Worm (Caenorhabditis elegans) whole organism, mixed stage, embryonic: ENCODE data around the gene hgrs-1.
A peak's percentile ranks its signal among the peaks of the same experiment; 100 is the strongest.

ENCODE experiments used
- M03D4.4 ChIP-seq: sonication (generic microtip); optimal IDR thresholded peaks from 2 replicates; lab custom pipeline; 2017; ENCODE audit warnings: mild to moderate bottlenecking, missing genetic modification characterization, missing compliant biosample characterization
- bed-3 ChIP-seq: fragments of 200-800 bp; sonication (Bioruptor generic); optimal IDR thresholded peaks from 3 replicates; lab custom pipeline; 2018; ENCODE audit warnings: mild to moderate bottlenecking, missing genetic modification characterization, moderate library complexity, missing compliant biosample characterization
- blmp-1 ChIP-seq: fragments of 150-350 bp; optimal IDR thresholded peaks from 2 replicates; lab custom pipeline; 2014; ENCODE audit warnings: missing biosample characterization, missing genetic modification characterization
- ceh-43 ChIP-seq: fragments of 200-800 bp; sonication (Bioruptor generic); optimal IDR thresholded peaks from 2 replicates; lab custom pipeline; 2018; ENCODE audit warnings: mild to moderate bottlenecking, missing genetic modification characterization, moderate library complexity, missing compliant biosample characterization
- ceh-83 ChIP-seq: fragments of 200-800 bp; sonication (Bioruptor generic); optimal IDR thresholded peaks from 2 replicates; lab custom pipeline; 2018; ENCODE audit warnings: mild to moderate bottlenecking, missing genetic modification characterization, missing compliant biosample characterization
- ces-1 ChIP-seq: fragments of 150-350 bp; optimal IDR thresholded peaks from 2 replicates; lab custom pipeline; 2014; ENCODE audit warnings: missing biosample characterization, missing genetic modification reagents, missing genetic modification characterization
- cnd-1 ChIP-seq: fragments of 200-800 bp; sonication (Bioruptor generic); optimal IDR thresholded peaks from 2 replicates; lab custom pipeline; 2018; ENCODE audit warnings: mild to moderate bottlenecking, missing genetic modification characterization, missing compliant biosample characterization
- elt-1 ChIP-seq: sonication (generic microtip); optimal IDR thresholded peaks from 2 replicates; lab custom pipeline; 2017; ENCODE audit warnings: missing genetic modification characterization, mild to moderate bottlenecking, missing compliant biosample characterization, antibody characterized with exemption, moderate library complexity, borderline replicate concordance; ENCODE audit not compliant: insufficient read depth
- elt-3 ChIP-seq: fragments of 150-350 bp; optimal IDR thresholded peaks from 2 replicates; lab custom pipeline; 2014; ENCODE audit warnings: missing biosample characterization, missing genetic modification characterization
- flh-1 ChIP-seq: fragments of 200-800 bp; sonication (Bioruptor generic); optimal IDR thresholded peaks from 2 replicates; lab custom pipeline; 2018; ENCODE audit warnings: mild to moderate bottlenecking, missing genetic modification characterization, moderate library complexity, missing compliant biosample characterization
- ham-2 ChIP-seq: fragments of 200-800 bp; sonication (Bioruptor generic); optimal IDR thresholded peaks from 2 replicates; lab custom pipeline; 2018; ENCODE audit warnings: mild to moderate bottlenecking, missing genetic modification characterization, missing compliant biosample characterization
- hlh-1 ChIP-seq: fragments of 150-350 bp; optimal IDR thresholded peaks from 2 replicates; lab custom pipeline; 2014; ENCODE audit warnings: missing biosample characterization, missing genetic modification reagents, missing genetic modification characterization
- lin-13 ChIP-seq: fragments of 150-350 bp; optimal IDR thresholded peaks from 2 replicates; lab custom pipeline; 2014; ENCODE audit warnings: missing biosample characterization, missing genetic modification characterization
- lin-32 ChIP-seq: fragments of 200-800 bp; sonication (Bioruptor generic); optimal IDR thresholded peaks from 2 replicates; lab custom pipeline; 2018; ENCODE audit warnings: mild to moderate bottlenecking, missing genetic modification characterization, missing compliant biosample characterization
- lsy-2 ChIP-seq: fragments of 150-350 bp; optimal IDR thresholded peaks from 2 replicates; lab custom pipeline; 2014; ENCODE audit warnings: missing biosample characterization, missing genetic modification characterization
- mab-5 ChIP-seq: fragments of 150-350 bp; optimal IDR thresholded peaks from 2 replicates; lab custom pipeline; 2014; ENCODE audit warnings: missing biosample characterization, missing genetic modification characterization
- mep-1 ChIP-seq: fragments of 150-350 bp; optimal IDR thresholded peaks from 2 replicates; lab custom pipeline; 2017; ENCODE audit warnings: missing biosample characterization, missing genetic modification reagents, missing genetic modification characterization, inconsistent platforms
- nhr-12 ChIP-seq: fragments of 150-350 bp; optimal IDR thresholded peaks from 2 replicates; lab custom pipeline; 2014; ENCODE audit warnings: missing biosample characterization, missing genetic modification characterization
- nhr-2 ChIP-seq: fragments of 150-350 bp; optimal IDR thresholded peaks from 2 replicates; lab custom pipeline; 2014; ENCODE audit warnings: missing biosample characterization, missing genetic modification characterization
- nhr-28 ChIP-seq: fragments of 150-350 bp; optimal IDR thresholded peaks from 2 replicates; lab custom pipeline; 2014; ENCODE audit warnings: missing biosample characterization, missing genetic modification characterization
- nhr-76 ChIP-seq: sonication (generic microtip); optimal IDR thresholded peaks from 2 replicates; lab custom pipeline; 2017; ENCODE audit warnings: missing biosample characterization, missing genetic modification characterization
- pha-4 ChIP-seq: fragments of 150-350 bp; optimal IDR thresholded peaks from 2 replicates; lab custom pipeline; 2018; ENCODE audit warnings: missing biosample characterization, missing genetic modification reagents, missing genetic modification characterization
- sem-2 ChIP-seq: fragments of 200-800 bp; sonication (Bioruptor generic); optimal IDR thresholded peaks from 2 replicates; lab custom pipeline; 2018; ENCODE audit warnings: mild to moderate bottlenecking, missing genetic modification characterization, missing compliant biosample characterization
- snpc-4 ChIP-seq: fragments of 150-350 bp; optimal IDR thresholded peaks from 2 replicates; lab custom pipeline; 2014; ENCODE audit warnings: missing biosample characterization, missing genetic modification characterization
- sptf-1 ChIP-seq: sonication (generic microtip); optimal IDR thresholded peaks from 2 replicates; lab custom pipeline; 2017; ENCODE audit warnings: mild to moderate bottlenecking, missing genetic modification characterization, moderate library complexity, missing compliant biosample characterization
- unc-62 ChIP-seq: fragments of 150-350 bp; optimal IDR thresholded peaks from 2 replicates; lab custom pipeline; 2014; ENCODE audit warnings: missing biosample characterization, missing genetic modification reagents, missing genetic modification characterization
- zip-8 ChIP-seq: fragments of 150-350 bp; optimal IDR thresholded peaks from 2 replicates; lab custom pipeline; 2014; ENCODE audit warnings: missing biosample characterization, missing genetic modification characterization
- ztf-11 ChIP-seq: fragments of 150-350 bp; optimal IDR thresholded peaks from 2 replicates; lab custom pipeline; 2014; ENCODE audit warnings: missing biosample characterization, missing genetic modification characterization

hgrs-1 gene

DNA sequence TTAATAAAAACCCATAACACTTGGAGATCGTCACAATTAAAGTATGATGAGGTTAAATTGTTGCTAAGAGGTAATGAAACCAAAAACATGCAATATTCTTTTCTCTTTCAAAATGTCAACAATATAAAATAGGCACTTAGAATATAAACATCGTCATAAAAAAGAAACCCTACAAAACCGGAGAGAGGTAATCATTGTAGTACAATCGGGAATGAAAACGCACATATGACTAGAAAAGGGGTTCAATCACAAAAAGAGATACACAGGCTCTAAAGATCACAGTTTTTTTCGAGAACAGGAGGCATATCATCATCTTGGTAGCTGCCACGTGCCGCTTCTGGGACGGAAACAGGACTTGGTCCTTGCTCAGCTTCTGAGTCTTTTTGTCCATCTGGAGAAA lies 20.6 kb upstream of the hgrs-1 start:
- TF ChIP-seq bed-3 (GFP tag; lab: Kevin White, UChicago) (no peak), M03D4.4 (tag; lab: Kevin White, UChicago) (no peak), nhr-76 (tag; lab: Kevin White, UChicago) (no peak), ham-2 (GFP tag; lab: Kevin White, UChicago) (no peak), snpc-4 (tag; lab: Kevin White, UChicago) (no peak), lin-32 (GFP tag; lab: Kevin White, UChicago) (no peak), hlh-1 (tag; lab: Kevin White, UChicago) (no peak), ztf-11 (no peak), elt-1 (tag; lab: Kevin White, UChicago) (no peak), mab-5 (no peak), ceh-83 (no peak), cnd-1 (tag; lab: Kevin White, UChicago) (no peak), lin-13 (tag; lab: Kevin White, UChicago) (no peak), ces-1 (GFP tag; lab: Kevin White, UChicago) (no peak), ceh-43 (no peak), nhr-2 (no peak), sptf-1 (no peak)

ce11 chrIV:8225357-8225756 lies 19.5 kb upstream of the hgrs-1 start, which contains the start of gene serp-1.2:
serp-1.2 (plus strand) TSS chrIV:8225674.
- TF ChIP-seq ztf-11 (no peak), blmp-1 (tag; lab: Kevin White, UChicago) (no peak), ceh-43 (no peak), ceh-83 (no peak), flh-1 (GFP tag; lab: Kevin White, UChicago) (no peak)

DNA sequence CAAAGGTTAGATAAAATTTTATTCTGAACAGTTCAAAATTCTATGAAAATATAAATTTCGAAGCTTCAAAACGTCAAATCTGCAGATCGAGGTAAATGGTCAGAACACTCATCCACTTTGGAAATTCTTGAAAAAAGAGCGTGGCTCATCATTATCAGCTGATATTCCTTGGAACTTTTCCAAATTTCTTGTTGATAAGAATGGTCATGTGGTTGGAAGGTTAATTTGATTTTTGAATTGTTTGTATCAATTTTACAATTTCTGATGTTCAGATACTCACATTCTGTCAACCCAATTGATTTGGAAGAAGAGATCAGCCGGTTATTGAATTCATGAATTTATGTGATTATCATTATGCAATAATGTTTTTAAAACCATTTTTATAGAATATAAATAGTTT lies 17.2 kb upstream of the hgrs-1 start:
- TF ChIP-seq sptf-1 (no peak), cnd-1 (tag; lab: Kevin White, UChicago) (no peak), snpc-4 (tag; lab: Kevin White, UChicago) (no peak), lin-32 (GFP tag; lab: Kevin White, UChicago) (no peak), bed-3 (GFP tag; lab: Kevin White, UChicago) (no peak), ceh-43 (no peak)

- no peak for TF ChIP-seq ztf-11
- peak; percentile 53 for TF ChIP-seq hlh-1 (tag; lab: Kevin White, UChicago)
- TF ChIP-seq nhr-12: no peak
- TF ChIP-seq ham-2 (GFP tag; lab: Kevin White, UChicago): no peak
- no peak for TF ChIP-seq mep-1 (tag; lab: Kevin White, UChicago)
Measured at ce11 chrIV:8221946-8222345, 16.1 kb upstream of the hgrs-1 start, which contains the start of gene gpx-6. gpx-6 (plus strand) TSS chrIV:8222202.

DNA sequence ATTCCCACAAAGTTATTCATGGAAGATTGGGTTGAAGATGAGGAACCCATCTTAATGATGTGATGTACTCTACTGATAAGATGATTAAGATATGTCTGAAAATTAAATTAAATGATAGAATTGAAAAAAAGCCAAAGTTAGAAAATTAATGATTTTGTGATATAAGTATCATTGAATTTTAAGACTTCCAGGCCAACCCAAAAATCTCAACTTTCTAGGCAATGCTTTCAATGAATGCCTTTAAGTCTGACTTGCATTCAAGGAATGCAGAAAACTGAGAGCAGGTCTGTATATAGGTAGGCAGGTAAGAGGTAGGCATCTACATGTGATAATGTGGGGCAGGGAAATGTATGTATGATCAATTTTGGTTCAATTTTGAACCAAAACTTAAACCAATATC lies 14.1 kb upstream of the hgrs-1 start, which contains the start of gene ocr-2:
TSS of gene ocr-2 (minus strand) at position 101 of the 400 bp plus-strand sequence.
- TF ChIP-seq sem-2 (GFP tag; lab: Kevin White, UChicago): no peak
- peak; percentile 4 for TF ChIP-seq elt-1 (tag; lab: Kevin White, UChicago)

- peak; percentile 66 for TF ChIP-seq zip-8 (tag; lab: Kevin White, UChicago)
- no peak for TF ChIP-seq bed-3 (GFP tag; lab: Kevin White, UChicago)
Measured at ce11 chrIV:8211747-8212146, 5.9 kb upstream of the hgrs-1 start, which contains the start of gene C07G1.7. C07G1.7 (minus strand) TSS chrIV:8211847.

DNA sequence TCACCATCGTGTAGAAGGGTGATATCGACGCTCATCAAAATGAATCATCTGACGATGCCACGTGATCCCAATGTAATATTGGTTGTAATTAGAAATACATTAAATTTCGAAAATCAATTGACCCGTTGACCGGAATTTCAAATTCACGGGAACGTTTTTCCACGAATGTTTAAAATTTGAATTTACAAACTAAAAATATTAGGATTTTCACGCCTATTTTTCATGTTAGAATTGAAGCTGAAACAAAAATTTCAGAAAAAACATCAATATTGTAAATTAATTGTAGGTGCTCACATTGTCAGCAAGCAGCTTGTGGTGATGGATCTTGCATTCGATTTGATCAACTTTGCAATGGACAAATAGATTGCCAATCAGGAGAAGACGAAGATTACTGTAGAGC lies 4.5 kb upstream of the hgrs-1 start, which contains the start of gene C07G1.6:
TSS of gene C07G1.6 (minus strand) at position 101 of the 400 bp plus-strand sequence.
- TF ChIP-seq nhr-28 (tag; lab: Kevin White, UChicago) (no peak), blmp-1 (tag; lab: Kevin White, UChicago) (no peak), lsy-2 (tag; lab: Kevin White, UChicago) (no peak), flh-1 (GFP tag; lab: Kevin White, UChicago) (no peak), lin-32 (GFP tag; lab: Kevin White, UChicago) (no peak), unc-62 (GFP tag; lab: Kevin White, UChicago) (no peak), elt-3 (tag; lab: Kevin White, UChicago) (no peak), pha-4 (tag; lab: Kevin White, UChicago) (no peak)
